Worm (Caenorhabditis elegans) whole organism, L4 larva: ENCODE measurements around the gene fbxa-78.
A peak's percentile ranks its signal among the peaks of the same experiment; 100 is the strongest.

Source experiments
- D1046.2 ChIP-seq: fragments of 200-800 bp; sonication (Bioruptor generic); IDR thresholded peaks from 2 replicates; pipeline ENCODE4 v1.3.6; 2022; ENCODE audit warnings: missing genetic modification characterization, missing compliant biosample characterization
- F26F4.8 ChIP-seq: fragments of 200-800 bp; sonication (Bioruptor generic); conservative IDR thresholded peaks from 2 replicates; pipeline ENCODE4 v1.3.6; 2022; ENCODE audit warnings: missing genetic modification characterization, missing compliant biosample characterization
- F37D6.2 ChIP-seq: sonication (generic microtip); optimal IDR thresholded peaks from 2 replicates; lab custom pipeline; 2016; ENCODE audit warnings: mild to moderate bottlenecking, missing genetic modification characterization, missing compliant biosample characterization
- F44E2.7 ChIP-seq: fragments of 200-800 bp; sonication (Bioruptor generic); IDR thresholded peaks from 2 replicates; pipeline ENCODE4 v2.1.2; 2022; ENCODE audit warnings: missing genetic modification characterization, missing compliant biosample characterization
- Y48G9A.11 ChIP-seq: fragments of 200-800 bp; sonication (Bioruptor generic); IDR thresholded peaks from 2 replicates; pipeline ENCODE4 v1.3.6; 2022; ENCODE audit warnings: missing genetic modification reagents, missing genetic modification characterization, missing compliant biosample characterization
- Y5F2A.4 ChIP-seq: fragments of 200-800 bp; sonication (Bioruptor generic); optimal IDR thresholded peaks from 2 replicates; lab custom pipeline; 2018; ENCODE audit warnings: mild to moderate bottlenecking, missing genetic modification characterization, missing compliant biosample characterization
- ZK546.5 ChIP-seq, 2 experiments: sonication (generic microtip); optimal IDR thresholded peaks; 2 replicates each; lab custom pipeline; 2017; ENCODE audit warnings: missing biosample characterization in 2 of 2, missing genetic modification characterization in 2 of 2
- ama-1 ChIP-seq: fragments of 150-350 bp; optimal IDR thresholded peaks from 2 replicates; lab custom pipeline; 2014; ENCODE audit warnings: inconsistent platforms, mixed read lengths
- attf-4 ChIP-seq: sonication (generic microtip); optimal IDR thresholded peaks from 3 replicates; lab custom pipeline; 2017; ENCODE audit warnings: missing biosample characterization, missing genetic modification characterization
- ceh-20 ChIP-seq: fragments of 200-800 bp; sonication (Bioruptor generic); IDR thresholded peaks from 2 replicates; pipeline ENCODE4 v1.3.6; 2022; ENCODE audit warnings: missing genetic modification reagents, missing genetic modification characterization, missing compliant biosample characterization
- ceh-44 ChIP-seq: fragments of 200-800 bp; sonication (Bioruptor generic); IDR thresholded peaks from 2 replicates; pipeline ENCODE4 v1.3.6; 2022; ENCODE audit warnings: missing genetic modification reagents, missing genetic modification characterization, missing compliant biosample characterization
- ces-1 ChIP-seq: fragments of 150-350 bp; sonication (generic microtip); optimal IDR thresholded peaks from 4 replicates; lab custom pipeline; 2014; ENCODE audit warnings: missing biosample characterization, missing genetic modification reagents, missing genetic modification characterization
- cey-2 ChIP-seq: sonication (generic microtip); optimal IDR thresholded peaks from 3 replicates; lab custom pipeline; 2017; ENCODE audit warnings: missing genetic modification characterization, mild to moderate bottlenecking, missing compliant biosample characterization, antibody characterized with exemption, borderline replicate concordance; ENCODE audit not compliant: insufficient read depth
- ctbp-1 ChIP-seq: fragments of 200-800 bp; sonication (Bioruptor generic); IDR thresholded peaks from 2 replicates; pipeline ENCODE4 v1.3.6; 2022; ENCODE audit warnings: missing genetic modification reagents, missing genetic modification characterization, missing compliant biosample characterization
- daf-16 ChIP-seq, 3 experiments: sonication (generic microtip); optimal IDR thresholded peaks; 2 replicates each; lab custom pipeline; 2016 to 2017; ENCODE audit warnings: missing genetic modification characterization in 3 of 3, missing genetic modification reagents in 3 of 3, mild to moderate bottlenecking in 2 of 3, missing compliant biosample characterization in 2 of 3, missing biosample characterization in 1 of 3, moderate library complexity in 1 of 3
- dmd-6 ChIP-seq: fragments of 200-800 bp; sonication (Bioruptor generic); IDR thresholded peaks from 2 replicates; pipeline ENCODE4 v1.3.6; 2022; ENCODE audit warnings: missing genetic modification reagents, missing genetic modification characterization, missing compliant biosample characterization
- dve-1 ChIP-seq: sonication (generic microtip); optimal IDR thresholded peaks from 2 replicates; lab custom pipeline; 2017; ENCODE audit warnings: antibody characterized with exemption, mild to moderate bottlenecking, missing genetic modification characterization, missing compliant biosample characterization; ENCODE audit not compliant: insufficient read depth
- egl-27 ChIP-seq: sonication (generic microtip); optimal IDR thresholded peaks from 3 replicates; lab custom pipeline; 2017; ENCODE audit warnings: missing biosample characterization, missing genetic modification reagents, missing genetic modification characterization
- hlh-11 ChIP-seq: fragments of 200-800 bp; sonication (Bioruptor generic); optimal IDR thresholded peaks from 2 replicates; lab custom pipeline; 2018; ENCODE audit warnings: mild to moderate bottlenecking, missing genetic modification characterization, missing compliant biosample characterization
- hlh-30 ChIP-seq: sonication (generic microtip); optimal IDR thresholded peaks from 2 replicates; lab custom pipeline; 2017; ENCODE audit warnings: antibody characterized with exemption, mild to moderate bottlenecking, missing genetic modification characterization, missing compliant biosample characterization; ENCODE audit not compliant: insufficient read depth
- lim-7 ChIP-seq: fragments of 200-800 bp; sonication (Bioruptor generic); IDR thresholded peaks from 2 replicates; pipeline ENCODE4 v1.3.6; 2022; ENCODE audit warnings: missing genetic modification characterization, missing compliant biosample characterization
- lin-38 ChIP-seq: fragments of 200-800 bp; sonication (Bioruptor generic); IDR thresholded peaks from 2 replicates; pipeline ENCODE4 v1.3.6; 2022; ENCODE audit warnings: missing genetic modification reagents, missing genetic modification characterization, missing compliant biosample characterization
- lir-3 ChIP-seq: sonication (generic microtip); optimal IDR thresholded peaks from 2 replicates; lab custom pipeline; 2016; ENCODE audit warnings: mild to moderate bottlenecking, missing genetic modification characterization, missing compliant biosample characterization
- mdl-1 ChIP-seq, 2 experiments: fragments of 150-350 bp in 1 of 2; sonication (generic microtip) in 1 of 2; optimal IDR thresholded peaks; 2 replicates each; lab custom pipeline; 2014 to 2017; ENCODE audit warnings: missing biosample characterization in 2 of 2, missing genetic modification characterization in 2 of 2
- mep-1 ChIP-seq: fragments of 150-350 bp; sonication (generic microtip); optimal IDR thresholded peaks from 3 replicates; lab custom pipeline; 2014; ENCODE audit warnings: missing biosample characterization, missing genetic modification characterization
- mes-2 ChIP-seq: sonication (generic microtip); optimal IDR thresholded peaks from 2 replicates; lab custom pipeline; 2016; ENCODE audit warnings: missing genotype, mild to moderate bottlenecking, missing genetic modification characterization, missing compliant biosample characterization; ENCODE audit not compliant: poor library complexity, severe bottlenecking
- nhr-102 ChIP-seq: sonication (generic microtip); optimal IDR thresholded peaks from 2 replicates; lab custom pipeline; 2016; ENCODE audit warnings: mild to moderate bottlenecking, missing genetic modification characterization, moderate library complexity, missing compliant biosample characterization
- nhr-28 ChIP-seq: fragments of 150-350 bp; optimal IDR thresholded peaks from 2 replicates; lab custom pipeline; 2014; ENCODE audit warnings: missing biosample characterization, missing genetic modification characterization
- nhr-6 ChIP-seq: fragments of 150-350 bp; optimal IDR thresholded peaks from 2 replicates; lab custom pipeline; 2014; ENCODE audit warnings: missing biosample characterization, missing genetic modification characterization
- nhr-76 ChIP-seq: fragments of 150-350 bp; optimal IDR thresholded peaks from 2 replicates; lab custom pipeline; 2014; ENCODE audit warnings: missing biosample characterization, missing genetic modification characterization
- pha-4 ChIP-seq, 2 experiments: fragments of 150-350 bp in 1 of 2; fragments of 200-800 bp in 1 of 2; sonication (Bioruptor generic) in 1 of 2; IDR thresholded peaks in 1 of 2; optimal IDR thresholded peaks in 1 of 2; 2 replicates each; pipeline versions ENCODE4 v1.3.6 to Lab custom; 2014 to 2022; ENCODE audit warnings: missing genetic modification characterization in 2 of 2, missing genetic modification reagents in 2 of 2, missing biosample characterization in 1 of 2, missing compliant biosample characterization in 1 of 2
- php-3 ChIP-seq: fragments of 200-800 bp; sonication (Bioruptor generic); IDR thresholded peaks from 2 replicates; pipeline ENCODE4 v1.3.6; 2022; ENCODE audit warnings: missing genetic modification reagents, missing genetic modification characterization, missing compliant biosample characterization
- pqm-1 ChIP-seq: sonication (generic microtip); optimal IDR thresholded peaks from 2 replicates; lab custom pipeline; 2017; ENCODE audit warnings: missing biosample characterization, missing genetic modification characterization
- set-16 ChIP-seq: fragments of 200-800 bp; sonication (Bioruptor generic); IDR thresholded peaks from 2 replicates; pipeline ENCODE4 v1.3.6; 2022; ENCODE audit warnings: missing genetic modification reagents, missing genetic modification characterization, missing compliant biosample characterization
- unc-39 ChIP-seq: sonication (generic microtip); optimal IDR thresholded peaks from 2 replicates; lab custom pipeline; 2017; ENCODE audit warnings: missing biosample characterization, missing genetic modification characterization
- unc-62 ChIP-seq, 3 experiments: fragments of 150-350 bp in 1 of 3; sonication (generic microtip); optimal IDR thresholded peaks in 2 of 3; peaks in 1 of 3; 1 replicate in 1 of 3; 2 replicates in 2 of 3; lab custom pipeline; 2014 to 2017; ENCODE audit warnings: missing biosample characterization in 3 of 3, missing genetic modification characterization in 3 of 3, missing genetic modification reagents in 3 of 3, missing genotype in 1 of 3
- vab-7 ChIP-seq: fragments of 200-800 bp; sonication (Bioruptor generic); IDR thresholded peaks from 2 replicates; pipeline ENCODE4 v1.3.6; 2022; ENCODE audit warnings: missing genetic modification reagents, missing genetic modification characterization, missing compliant biosample characterization
- zfp-2 ChIP-seq: sonication (generic microtip); optimal IDR thresholded peaks from 2 replicates; lab custom pipeline; 2016; ENCODE audit warnings: mild to moderate bottlenecking, missing genetic modification characterization, missing compliant biosample characterization
- zip-11 ChIP-seq: fragments of 200-800 bp; sonication (Bioruptor generic); IDR thresholded peaks from 2 replicates; pipeline ENCODE4 v1.3.6; 2022; ENCODE audit warnings: missing genetic modification characterization, missing compliant biosample characterization

The fbxa-78 gene

ce11 chrIII:1229510-1229909 is 28.7 kb downstream of the fbxa-78 start:
- TF ChIP-seq set-16: peak; percentile 34; the same call in 1 of the 2 replicates
- no peak for TF ChIP-seq zfp-2
- TF ChIP-seq lin-38 (GFP tag; lab: Robert Waterston, UW): 0 out of 2 replicates have a peak, but pooled peaks have one; percentile 8
- TF ChIP-seq hlh-11: no peak

- TF ChIP-seq lim-7: no peak
- no peak for TF ChIP-seq F26F4.8 (GFP tag; lab: Robert Waterston, UW)
- no peak for TF ChIP-seq pha-4 (GFP tag; IDR thresholded peaks at IDR 0.05; lab: Robert Waterston, UW)
- peak; percentile 72 for TF ChIP-seq pha-4 (tag; optimal IDR thresholded peaks at IDR 0.05; lab: Kevin White, UChicago)
- TF ChIP-seq ceh-20 (GFP tag; lab: Robert Waterston, UW): no peak
- TF ChIP-seq egl-27 (tag; lab: Kevin White, UChicago): no peak
- no peak for TF ChIP-seq unc-39 (tag; lab: Kevin White, UChicago)
- TF ChIP-seq mdl-1 (tag; optimal IDR thresholded peaks at IDR 0.05; lab: Kevin White, UChicago): no peak
- TF ChIP-seq, all 104 proteins: peak for 1
Measured at ce11 chrIII:1228593-1228992, 29.7 kb downstream of the fbxa-78 start.

ce11 chrIII:1226256-1226655 is 32.0 kb downstream of the fbxa-78 start:
- peak; percentile 9 for TF ChIP-seq dve-1 (tag; lab: Kevin White, UChicago)
- TF ChIP-seq php-3 (GFP tag; lab: Robert Waterston, UW): 0 out of 2 replicates have a peak, but pooled peaks have one; percentile 51
- peak; percentile 0 for TF ChIP-seq mes-2 (tag; lab: Kevin White, UChicago)
- TF ChIP-seq daf-16 (GFP tag; optimal IDR thresholded peaks at IDR 0.05; lab: Kevin White, UChicago): no peak
- TF ChIP-seq daf-16 (tag; optimal IDR thresholded peaks at IDR 0.05; lab: Kevin White, UChicago): peak; percentile 44
- TF ChIP-seq pha-4 (GFP tag; IDR thresholded peaks at IDR 0.05; lab: Robert Waterston, UW): no peak
- TF ChIP-seq pha-4 (tag; optimal IDR thresholded peaks at IDR 0.05; lab: Kevin White, UChicago): peak; percentile 84
- TF ChIP-seq cey-2 (tag; lab: Kevin White, UChicago): no peak
- TF ChIP-seq ama-1 (lab: Kevin White, UChicago): no peak
- peak; percentile 21 for TF ChIP-seq hlh-11
- peak; percentile 46 for TF ChIP-seq pqm-1 (tag; lab: Kevin White, UChicago)
- TF ChIP-seq nhr-28 (tag; lab: Kevin White, UChicago): peak; percentile 41
- TF ChIP-seq nhr-6 (tag; lab: Kevin White, UChicago): peak; percentile 61
- TF ChIP-seq nhr-102 (tag; lab: Kevin White, UChicago): no peak
- no peak for TF ChIP-seq ceh-44 (GFP tag; lab: Robert Waterston, UW)
- 0 out of 2 replicates have a peak, but pooled peaks have one; percentile 44 for TF ChIP-seq D1046.2 (GFP tag; lab: Robert Waterston, UW)
- TF ChIP-seq unc-62 (GFP tag; optimal IDR thresholded peaks at IDR 0.05 in 1 of 2; lab: Kevin White, UChicago): no peak
- TF ChIP-seq unc-62 (tag; optimal IDR thresholded peaks at IDR 0.05; lab: Kevin White, UChicago): no peak
- TF ChIP-seq F44E2.7 (GFP tag; lab: Robert Waterston, UW): no peak
- TF ChIP-seq, all 104 proteins: peak for 10

- no peak for TF ChIP-seq ctbp-1
- TF ChIP-seq hlh-30 (tag; lab: Kevin White, UChicago): no peak
- no peak for TF ChIP-seq vab-7
- no peak for TF ChIP-seq mep-1 (tag; lab: Kevin White, UChicago)
- no peak for TF ChIP-seq pha-4 (GFP tag; IDR thresholded peaks at IDR 0.05; lab: Robert Waterston, UW)
- TF ChIP-seq pha-4 (tag; optimal IDR thresholded peaks at IDR 0.05; lab: Kevin White, UChicago): no peak
- no peak for TF ChIP-seq ceh-44 (GFP tag; lab: Robert Waterston, UW)
- no peak for TF ChIP-seq nhr-76 (tag; lab: Kevin White, UChicago)
- no peak for TF ChIP-seq ces-1 (GFP tag; lab: Kevin White, UChicago)
- TF ChIP-seq attf-4 (tag; lab: Kevin White, UChicago): no peak
- no peak for TF ChIP-seq dmd-6
- TF ChIP-seq Y5F2A.4 (GFP tag; lab: Kevin White, UChicago): no peak
- TF ChIP-seq ZK546.5 (tag; optimal IDR thresholded peaks at IDR 0.05; lab: Kevin White, UChicago): no peak
- TF ChIP-seq F37D6.2 (tag; lab: Kevin White, UChicago): no peak
- TF ChIP-seq lir-3: no peak
- TF ChIP-seq ceh-20 (GFP tag; lab: Robert Waterston, UW): no peak
- TF ChIP-seq Y48G9A.11 (GFP tag; lab: Robert Waterston, UW): no peak
- no peak for TF ChIP-seq zip-11 (GFP tag; lab: Robert Waterston, UW)
- no peak for TF ChIP-seq mdl-1 (tag; optimal IDR thresholded peaks at IDR 0.05; lab: Kevin White, UChicago)
- TF ChIP-seq, all 104 proteins: peak for 0
Measured at ce11 chrIII:1225595-1225994, 32.7 kb downstream of the fbxa-78 start.
